In genomic region chrX:5629941-5630340, ce11 we compare ENCODE assay signal across 6 worm cellular contexts.
TF ChIP-seq lines count a peak whose summit lies in the region.

Gene argn-1 (plus strand): TSS chrX:5630023.

TF ChIP-seq in whole organism, L1 larva, 84 proteins besides CTCF, POLR2A, EP300 and RAD21 (continues in another document):
- TF ChIP-seq ceh-8 (GFP tag; optimal IDR thresholded peaks at IDR 0.05; lab: Kevin White, UChicago) (no peak), jun-1 (tag; optimal IDR thresholded peaks at IDR 0.05; lab: Kevin White, UChicago) (no peak), ceh-63 (GFP tag; optimal IDR thresholded peaks at IDR 0.05; lab: Kevin White, UChicago) (no peak), ceh-88 (GFP tag; IDR thresholded peaks at IDR 0.05; lab: Robert Waterston, UW) (no peak), snu-23 (GFP tag; optimal IDR thresholded peaks at IDR 0.05; lab: Kevin White, UChicago) (peak; percentile 20), ama-1 (optimal IDR thresholded peaks at IDR 0.05; lab: Kevin White, UChicago) (no peak), skn-1 (tag; optimal IDR thresholded peaks at IDR 0.05; lab: Kevin White, UChicago) (no peak), nhr-71 (tag; optimal IDR thresholded peaks at IDR 0.05; lab: Kevin White, UChicago) (peak; percentile 48), blmp-1 (tag; optimal IDR thresholded peaks at IDR 0.05; lab: Kevin White, UChicago) (peak; percentile 58), C16A3.4 (tag; optimal IDR thresholded peaks at IDR 0.05; lab: Kevin White, UChicago) (no peak), nhr-85 (tag; lab: Kevin White, UChicago) (peak; percentile 72), nhr-90 (tag; optimal IDR thresholded peaks at IDR 0.05; lab: Kevin White, UChicago; ENCODE audit: poor library complexity) (peak; percentile 52), nhr-28 (tag; optimal IDR thresholded peaks at IDR 0.05; lab: Kevin White, UChicago) (no peak), grh-1 (GFP tag; IDR thresholded peaks at IDR 0.05; lab: Robert Waterston, UW) (peak; percentile 36; the same call in 1 of the 2 replicates), elt-3 (tag; optimal IDR thresholded peaks at IDR 0.05; lab: Kevin White, UChicago) (peak in 1 of 6 experiments; percentile 42), pqm-1 (tag; optimal IDR thresholded peaks at IDR 0.05; lab: Kevin White, UChicago) (no peak)

TF ChIP-seq in whole organism, L2 larva, 48 proteins besides CTCF, POLR2A, EP300 and RAD21:
- peak; percentile 34 for TF ChIP-seq sma-3 (GFP tag; optimal IDR thresholded peaks at IDR 0.05; lab: Kevin White, UChicago)
- no peak for TF ChIP-seq C34F6.9 (tag; optimal IDR thresholded peaks at IDR 0.05; lab: Kevin White, UChicago)
- TF ChIP-seq nhr-25 (tag; optimal IDR thresholded peaks at IDR 0.05; lab: Kevin White, UChicago), result peak; percentile 79
- peak; percentile 73 for TF ChIP-seq blmp-1 (tag; optimal IDR thresholded peaks at IDR 0.05; lab: Kevin White, UChicago; ENCODE audit: insufficient read depth)
- peak; percentile 11 for TF ChIP-seq crh-2 (tag; optimal IDR thresholded peaks at IDR 0.05; lab: Kevin White, UChicago)
- TF ChIP-seq nhr-21 (tag; optimal IDR thresholded peaks at IDR 0.05; lab: Kevin White, UChicago), result peak; percentile 79
- TF ChIP-seq mdl-1 (tag; optimal IDR thresholded peaks at IDR 0.05; lab: Kevin White, UChicago), result peak; percentile 53 to 57
- TF ChIP-seq nhr-77 (tag; optimal IDR thresholded peaks at IDR 0.05; lab: Kevin White, UChicago), result no peak
- peak; percentile 90 for TF ChIP-seq sma-9 (GFP tag; optimal IDR thresholded peaks at IDR 0.05; lab: Kevin White, UChicago)
- TF ChIP-seq sma-9 (tag; optimal IDR thresholded peaks at IDR 0.05; lab: Kevin White, UChicago), result no peak

TF ChIP-seq in whole organism, L3 larva, 47 proteins besides CTCF, POLR2A, EP300 and RAD21:
- TF ChIP-seq elt-3 (tag; optimal IDR thresholded peaks at IDR 0.05; lab: Kevin White, UChicago) (peak in 1 of 3 experiments; percentile 8), nhr-23 (tag; optimal IDR thresholded peaks at IDR 0.05; lab: Kevin White, UChicago) (peak; percentile 79), ceh-16 (tag; optimal IDR thresholded peaks at IDR 0.05; lab: Kevin White, UChicago) (no peak), nhr-67 (tag; optimal IDR thresholded peaks at IDR 0.05; lab: Kevin White, UChicago) (no peak), mdl-1 (tag; optimal IDR thresholded peaks at IDR 0.05; lab: Kevin White, UChicago) (no peak), elt-2 (tag; optimal IDR thresholded peaks at IDR 0.05; lab: Kevin White, UChicago) (no peak), fkh-2 (tag; optimal IDR thresholded peaks at IDR 0.05; lab: Kevin White, UChicago) (no peak), nhr-43 (tag; optimal IDR thresholded peaks at IDR 0.05; lab: Kevin White, UChicago; ENCODE audit: poor library complexity, severe bottlenecking) (peak; percentile 85), sea-2 (GFP tag; optimal IDR thresholded peaks at IDR 0.05; lab: Kevin White, UChicago) (no peak), R02D3.7 (tag; optimal IDR thresholded peaks at IDR 0.05; lab: Kevin White, UChicago) (no peak), nhr-25 (tag; optimal IDR thresholded peaks at IDR 0.05; lab: Kevin White, UChicago) (peak; percentile 86), nhr-12 (tag; optimal IDR thresholded peaks at IDR 0.05; lab: Kevin White, UChicago) (no peak), nhr-28 (tag; optimal IDR thresholded peaks at IDR 0.05; lab: Kevin White, UChicago) (no peak), hmg-11 (tag; optimal IDR thresholded peaks at IDR 0.05; lab: Kevin White, UChicago) (no peak), pha-4 (tag; optimal IDR thresholded peaks at IDR 0.05; lab: Kevin White, UChicago) (no peak)

TF ChIP-seq in whole organism, L4 larva, 104 proteins besides CTCF, POLR2A, EP300 and RAD21 (continues in another document):
- TF ChIP-seq madf-9 (GFP tag; conservative IDR thresholded peaks at IDR 0.05; lab: Robert Waterston, UW) (no peak), duxl-1 (tag; optimal IDR thresholded peaks at IDR 0.05; lab: Kevin White, UChicago; ENCODE audit: poor library complexity) (no peak), dve-1 (tag; optimal IDR thresholded peaks at IDR 0.05; lab: Kevin White, UChicago; ENCODE audit: insufficient read depth) (no peak), ceh-28 (tag; optimal IDR thresholded peaks at IDR 0.05; lab: Kevin White, UChicago) (no peak), vab-7 (GFP tag; IDR thresholded peaks at IDR 0.05; lab: Robert Waterston, UW) (no peak), Y105C5A.15 (GFP tag; IDR thresholded peaks at IDR 0.05; lab: Robert Waterston, UW) (no peak), madf-5 (GFP tag; IDR thresholded peaks at IDR 0.05; lab: Robert Waterston, UW) (0 out of 4 replicates have a peak, but pooled peaks of 1 of the 2 experiments have one; percentile 17), nhr-25 (tag; optimal IDR thresholded peaks at IDR 0.05; lab: Kevin White, UChicago; ENCODE audit: borderline replicate concordance, insufficient read depth) (peak; percentile 53), lsy-2 (tag; optimal IDR thresholded peaks at IDR 0.05; lab: Kevin White, UChicago) (peak in 1 of 2 experiments; percentile 41), daf-19 (GFP tag; conservative IDR thresholded peaks at IDR 0.05; lab: Robert Waterston, UW) (no peak), attf-4 (tag; optimal IDR thresholded peaks at IDR 0.05; lab: Kevin White, UChicago) (no peak), nhr-76 (tag; optimal IDR thresholded peaks at IDR 0.05; lab: Kevin White, UChicago) (no peak), lir-3 (tag; optimal IDR thresholded peaks at IDR 0.05; lab: Kevin White, UChicago) (no peak), D1046.2 (GFP tag; IDR thresholded peaks at IDR 0.05; lab: Robert Waterston, UW) (no peak), zip-11 (GFP tag; IDR thresholded peaks at IDR 0.05; lab: Robert Waterston, UW) (no peak), Y48G9A.11 (GFP tag; IDR thresholded peaks at IDR 0.05; lab: Robert Waterston, UW) (no peak), unc-39 (tag; optimal IDR thresholded peaks at IDR 0.05; lab: Kevin White, UChicago) (no peak), php-3 (GFP tag; IDR thresholded peaks at IDR 0.05; lab: Robert Waterston, UW) (no peak)

TF ChIP-seq in whole organism, late embryonic, 69 proteins besides CTCF, POLR2A, EP300 and RAD21:
- TF ChIP-seq T23F11.4 (GFP tag; optimal IDR thresholded peaks at IDR 0.05; lab: Kevin White, UChicago) (no peak), hlh-30 (tag; optimal IDR thresholded peaks at IDR 0.05; lab: Kevin White, UChicago; ENCODE audit: insufficient read depth) (peak; percentile 9), unc-86 (tag; optimal IDR thresholded peaks at IDR 0.05; lab: Kevin White, UChicago) (no peak), K02D7.2 (tag; optimal IDR thresholded peaks at IDR 0.05; lab: Kevin White, UChicago) (no peak)

TF ChIP-seq in whole organism, young adult, 124 proteins besides CTCF, POLR2A, EP300 and RAD21:
- TF ChIP-seq sea-2 (GFP tag; IDR thresholded peaks at IDR 0.05; lab: Robert Waterston, UW), result no peak
- peak; percentile 13 for TF ChIP-seq lin-40 (tag; optimal IDR thresholded peaks at IDR 0.05; lab: Kevin White, UChicago)
- TF ChIP-seq ztf-26 (tag; optimal IDR thresholded peaks at IDR 0.05; lab: Kevin White, UChicago), result peak; percentile 64
